Fruit fly (Drosophila melanogaster): ENCODE data around the gene Cpr30F.

DNA sequence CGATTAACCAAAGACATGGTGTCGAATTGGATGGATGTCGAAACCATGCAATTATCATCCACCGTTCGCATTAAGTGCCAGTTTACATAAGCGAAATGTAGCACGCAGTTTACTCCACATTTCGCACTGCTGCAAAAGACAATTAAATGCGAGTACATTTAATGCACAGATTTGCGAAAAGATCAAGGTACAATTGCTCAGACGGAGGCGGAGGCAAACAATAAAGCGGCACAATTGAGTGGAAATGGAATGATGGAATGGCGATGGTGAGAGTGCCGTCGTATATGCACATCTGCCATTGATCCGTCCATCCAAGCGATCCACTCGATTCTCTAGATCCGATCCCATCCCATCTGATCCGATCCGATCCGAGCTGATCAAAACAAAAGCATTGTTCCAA is 12.1 kb upstream of the Cpr30F start:
- TF ChIP-seq Gug (GFP tag; IDR thresholded peaks at IDR 0.05) (no peak), OdsH (GFP tag; optimal IDR thresholded peaks at IDR 0.05) (no peak), Smox (GFP tag; optimal IDR thresholded peaks at IDR 0.05) (no peak), CG15336 (GFP tag; IDR thresholded peaks at IDR 0.05) (no peak)

Data from whole organism, prepupa.